Worm (Caenorhabditis elegans) whole organism, late embryonic: ENCODE measurements around the gene Y51B9A.6.

Experiments
- K02D7.2 ChIP-seq: sonication (generic microtip); optimal IDR thresholded peaks from 2 replicates; lab custom pipeline; 2017; ENCODE audit warnings: mild to moderate bottlenecking, missing genetic modification characterization, missing compliant biosample characterization
- K09A11.1 ChIP-seq: sonication (generic microtip); optimal IDR thresholded peaks from 2 replicates; lab custom pipeline; 2017; ENCODE audit warnings: antibody characterized with exemption, mild to moderate bottlenecking, missing genetic modification characterization, missing compliant biosample characterization; ENCODE audit not compliant: insufficient read depth
- ahr-1 ChIP-seq: sonication (generic microtip); optimal IDR thresholded peaks from 2 replicates; lab custom pipeline; 2016; ENCODE audit warnings: missing genetic modification characterization, missing compliant biosample characterization
- ama-1 ChIP-seq: fragments of 150-350 bp; optimal IDR thresholded peaks from 2 replicates; lab custom pipeline; 2014
- ceh-14 ChIP-seq: sonication (generic microtip); optimal IDR thresholded peaks from 2 replicates; lab custom pipeline; 2016; ENCODE audit warnings: missing genotype, missing genetic modification characterization, missing compliant biosample characterization
- ceh-18 ChIP-seq: sonication (generic microtip); optimal IDR thresholded peaks from 2 replicates; lab custom pipeline; 2016; ENCODE audit warnings: missing genetic modification characterization, missing compliant biosample characterization
- ceh-2 ChIP-seq: sonication (generic microtip); optimal IDR thresholded peaks from 2 replicates; lab custom pipeline; 2016; ENCODE audit warnings: missing genotype, missing genetic modification characterization, missing compliant biosample characterization
- ceh-22 ChIP-seq: sonication (generic microtip); optimal IDR thresholded peaks from 2 replicates; lab custom pipeline; 2017; ENCODE audit warnings: missing biosample characterization, missing genetic modification characterization
- ceh-30 ChIP-seq: fragments of 150-350 bp; optimal IDR thresholded peaks from 2 replicates; lab custom pipeline; 2014; ENCODE audit warnings: missing biosample characterization, missing genetic modification characterization
- ceh-31 ChIP-seq: sonication (generic microtip); optimal IDR thresholded peaks from 2 replicates; lab custom pipeline; 2016; ENCODE audit warnings: missing genetic modification characterization, missing compliant biosample characterization
- ceh-48 ChIP-seq: sonication (generic microtip); optimal IDR thresholded peaks from 2 replicates; lab custom pipeline; 2016; ENCODE audit warnings: missing genetic modification characterization, inconsistent platforms, missing compliant biosample characterization
- ceh-9 ChIP-seq: sonication (generic microtip); optimal IDR thresholded peaks from 2 replicates; lab custom pipeline; 2016; ENCODE audit warnings: mild to moderate bottlenecking, missing genetic modification characterization, inconsistent platforms, missing compliant biosample characterization
- che-1 ChIP-seq: sonication (generic microtip); optimal IDR thresholded peaks from 2 replicates; lab custom pipeline; 2016; ENCODE audit warnings: mild to moderate bottlenecking, missing genetic modification characterization, missing compliant biosample characterization
- dve-1 ChIP-seq: sonication (generic microtip); optimal IDR thresholded peaks from 2 replicates; lab custom pipeline; 2017; ENCODE audit warnings: antibody characterized with exemption, mild to moderate bottlenecking, missing genetic modification characterization, missing compliant biosample characterization
- elt-4 ChIP-seq: sonication (generic microtip); optimal IDR thresholded peaks from 2 replicates; lab custom pipeline; 2016; ENCODE audit warnings: missing genetic modification characterization, missing compliant biosample characterization
- eyg-1 ChIP-seq: sonication (generic microtip); optimal IDR thresholded peaks from 2 replicates; lab custom pipeline; 2016; ENCODE audit warnings: missing genotype, missing genetic modification characterization, missing compliant biosample characterization
- fax-1 ChIP-seq: sonication (generic microtip); optimal IDR thresholded peaks from 2 replicates; lab custom pipeline; 2016; ENCODE audit warnings: missing genotype, missing genetic modification characterization, missing compliant biosample characterization
- hlh-6 ChIP-seq: sonication (generic microtip); optimal IDR thresholded peaks from 2 replicates; lab custom pipeline; 2016; ENCODE audit warnings: missing genotype, missing genetic modification characterization, missing compliant biosample characterization
- lim-6 ChIP-seq: sonication (generic microtip); optimal IDR thresholded peaks from 2 replicates; lab custom pipeline; 2016; ENCODE audit warnings: missing genetic modification characterization, missing compliant biosample characterization
- npax-4 ChIP-seq: sonication (generic microtip); optimal IDR thresholded peaks from 2 replicates; lab custom pipeline; 2016; ENCODE audit warnings: missing genetic modification characterization, missing compliant biosample characterization
- odd-2 ChIP-seq: sonication (generic microtip); optimal IDR thresholded peaks from 2 replicates; lab custom pipeline; 2017; ENCODE audit warnings: antibody characterized with exemption, mild to moderate bottlenecking, missing genetic modification characterization, missing compliant biosample characterization
- pha-2 ChIP-seq: sonication (generic microtip); optimal IDR thresholded peaks from 2 replicates; lab custom pipeline; 2017; ENCODE audit warnings: mild to moderate bottlenecking, missing genetic modification characterization, missing compliant biosample characterization
- pha-4 ChIP-seq: fragments of 150-350 bp; optimal IDR thresholded peaks from 2 replicates; lab custom pipeline; 2018; ENCODE audit warnings: missing biosample characterization, missing genetic modification reagents, missing genetic modification characterization
- pqm-1 ChIP-seq: sonication (generic microtip); optimal IDR thresholded peaks from 2 replicates; lab custom pipeline; 2016; ENCODE audit warnings: missing genetic modification characterization, missing compliant biosample characterization
- rnt-1 ChIP-seq: sonication (generic microtip); optimal IDR thresholded peaks from 2 replicates; lab custom pipeline; 2016; ENCODE audit warnings: missing genetic modification characterization, missing compliant biosample characterization
- sdc-2 ChIP-seq: sonication (generic microtip); optimal IDR thresholded peaks from 2 replicates; lab custom pipeline; 2016; ENCODE audit warnings: missing genotype, missing genetic modification characterization, missing compliant biosample characterization
- sox-2 ChIP-seq: fragments of 200-800 bp; sonication (Bioruptor generic); IDR thresholded peaks from 2 replicates; pipeline ENCODE4 v1.3.6; 2022; ENCODE audit warnings: missing genetic modification reagents, missing genetic modification characterization, missing compliant biosample characterization
- tbx-7 ChIP-seq: sonication (generic microtip); optimal IDR thresholded peaks from 2 replicates; lab custom pipeline; 2016; ENCODE audit warnings: missing genotype, missing genetic modification characterization, missing compliant biosample characterization
- unc-3 ChIP-seq, 2 experiments: fragments of 200-800 bp in 1 of 2; sonication (Bioruptor generic) in 1 of 2; sonication (generic microtip) in 1 of 2; conservative IDR thresholded peaks in 1 of 2; optimal IDR thresholded peaks in 1 of 2; 2 replicates each; pipeline versions ENCODE4 v1.3.6 to Lab custom; 2016 to 2022; ENCODE audit warnings: missing compliant biosample characterization in 2 of 2, missing genetic modification characterization in 2 of 2, missing genetic modification reagents in 1 of 2
- unc-42 ChIP-seq: sonication (generic microtip); optimal IDR thresholded peaks from 2 replicates; lab custom pipeline; 2016; ENCODE audit warnings: missing genotype, missing genetic modification characterization, missing compliant biosample characterization
- unc-86 ChIP-seq: sonication (generic microtip); optimal IDR thresholded peaks from 2 replicates; lab custom pipeline; 2016; ENCODE audit warnings: missing genetic modification characterization, missing compliant biosample characterization
- ztf-16 ChIP-seq: sonication (generic microtip); optimal IDR thresholded peaks from 2 replicates; lab custom pipeline; 2017; ENCODE audit warnings: missing genetic modification characterization, missing compliant biosample characterization

Y51B9A.6 gene

DNA sequence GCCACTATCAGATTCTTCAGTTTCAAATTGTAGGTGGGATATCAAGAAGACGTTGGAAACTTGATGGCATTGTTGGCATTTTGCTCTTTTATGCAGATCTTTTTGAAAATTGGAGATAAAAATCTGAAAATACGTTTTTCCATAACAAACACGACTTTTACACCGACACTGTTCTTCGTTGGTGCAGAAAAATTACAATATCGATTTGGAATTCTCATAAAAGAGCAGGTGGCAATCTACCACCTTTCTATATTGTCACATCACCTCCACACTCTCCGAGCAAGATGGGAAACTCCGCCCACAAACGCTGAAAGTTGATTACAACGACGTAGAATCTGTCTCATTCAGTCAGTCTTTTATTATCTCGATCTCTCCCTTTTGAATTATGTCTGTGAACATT, 4.5 kb upstream of the Y51B9A.6 start, which contains the start of gene arrd-2:
Gene arrd-2 (plus strand): TSS at position 301 of the 400 bp plus-strand sequence.
- TF ChIP-seq eyg-1 (tag; lab: Kevin White, UChicago): no peak
- TF ChIP-seq, all 69 proteins: peak for 0

DNA sequence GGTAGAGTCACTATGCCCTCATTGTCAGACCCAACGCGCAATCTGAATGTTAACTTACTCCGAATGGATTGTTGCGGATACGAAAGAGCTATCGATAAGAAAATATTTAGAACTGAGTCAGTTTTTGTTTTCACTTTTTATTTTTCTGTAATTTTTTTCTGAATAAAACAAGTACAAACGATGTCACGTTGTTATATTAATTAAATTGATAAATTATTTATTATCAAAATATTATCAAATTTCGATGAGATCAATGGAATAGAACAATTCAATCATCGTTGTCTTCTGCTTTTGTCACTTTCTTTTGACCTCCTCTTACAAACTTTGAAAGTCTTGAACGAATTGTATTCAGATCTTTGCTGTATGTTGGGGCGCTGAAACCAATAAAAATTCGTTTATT, 4.0 kb upstream of the Y51B9A.6 start, which contains the start of gene mpz-6:
Gene mpz-6 (minus strand): TSS at position 101 of the 400 bp plus-strand sequence.
- no peak for TF ChIP-seq hlh-6 (tag; lab: Kevin White, UChicago)
- TF ChIP-seq ceh-18 (tag; lab: Kevin White, UChicago): no peak
- no peak for TF ChIP-seq dve-1
- no peak for TF ChIP-seq ztf-16 (tag; lab: Kevin White, UChicago)
- no peak for TF ChIP-seq unc-42 (tag; lab: Kevin White, UChicago)
- TF ChIP-seq unc-86 (tag; lab: Kevin White, UChicago): no peak
- TF ChIP-seq unc-3 (GFP tag; conservative IDR thresholded peaks at IDR 0.05; lab: Robert Waterston, UW): no peak
- no peak for TF ChIP-seq unc-3 (tag; optimal IDR thresholded peaks at IDR 0.05; lab: Kevin White, UChicago)

DNA sequence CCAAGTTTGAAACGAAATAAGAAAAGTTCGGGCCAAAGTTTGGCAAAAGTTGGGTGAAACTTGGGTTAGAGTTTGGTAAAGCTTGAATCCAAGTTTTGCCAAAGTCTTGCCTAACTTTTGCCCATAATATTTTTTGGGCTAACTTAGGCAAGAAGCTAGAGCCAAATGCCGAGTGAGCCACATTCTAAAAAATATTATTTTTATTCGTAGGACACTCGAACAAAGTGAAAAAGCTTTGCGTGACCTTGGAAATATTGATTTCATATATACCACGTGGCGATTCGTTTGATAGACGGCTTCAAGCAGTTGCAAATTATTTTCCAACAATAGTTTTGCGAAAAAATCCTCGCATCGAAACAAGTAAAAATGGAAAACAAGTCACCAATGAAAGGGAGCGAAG, 859 bp upstream of the Y51B9A.6 start, which contains the start of gene Y51B9A.5:
Gene Y51B9A.5 (plus strand): TSS at position 301 of the 400 bp plus-strand sequence.
- TF ChIP-seq K02D7.2 (no peak), sdc-2 (tag; lab: Kevin White, UChicago) (no peak), ama-1 (lab: Kevin White, UChicago) (no peak), K09A11.1 (tag; lab: Kevin White, UChicago) (no peak), lim-6 (tag; lab: Kevin White, UChicago) (no peak), tbx-7 (tag; lab: Kevin White, UChicago) (no peak), ceh-30 (tag; lab: Kevin White, UChicago) (no peak), pqm-1 (tag; lab: Kevin White, UChicago) (no peak), ztf-16 (tag; lab: Kevin White, UChicago) (no peak), ceh-48 (no peak), dve-1 (no peak), che-1 (tag; lab: Kevin White, UChicago) (no peak), pha-4 (tag; lab: Kevin White, UChicago) (no peak)

DNA sequence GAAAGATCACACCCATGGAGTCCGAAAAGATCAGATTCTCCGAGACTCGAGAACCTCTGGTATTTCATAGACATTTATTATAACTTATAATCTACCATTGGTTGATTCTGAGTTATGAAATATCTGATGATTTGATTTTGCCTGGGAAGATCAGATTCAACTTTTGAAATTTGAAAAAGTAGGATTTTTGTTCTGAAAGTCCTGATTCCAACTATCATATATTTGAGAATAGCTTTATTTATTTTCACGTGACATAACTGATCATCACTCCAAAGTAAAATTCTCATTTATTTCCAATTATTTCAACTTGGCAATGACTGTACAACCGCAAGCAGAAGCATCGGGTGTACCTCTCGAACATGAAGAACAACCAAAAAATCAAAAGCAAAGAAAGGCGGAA, 3.2 kb downstream of the Y51B9A.6 start, which contains the start of gene Y51B9A.7:
Gene Y51B9A.7 (plus strand): TSS at position 301 of the 400 bp plus-strand sequence.
- no peak for TF ChIP-seq npax-4 (tag; lab: Kevin White, UChicago)
- no peak for TF ChIP-seq pha-2 (tag; lab: Kevin White, UChicago)
- TF ChIP-seq sox-2 (GFP tag; lab: Robert Waterston, UW): no peak

DNA sequence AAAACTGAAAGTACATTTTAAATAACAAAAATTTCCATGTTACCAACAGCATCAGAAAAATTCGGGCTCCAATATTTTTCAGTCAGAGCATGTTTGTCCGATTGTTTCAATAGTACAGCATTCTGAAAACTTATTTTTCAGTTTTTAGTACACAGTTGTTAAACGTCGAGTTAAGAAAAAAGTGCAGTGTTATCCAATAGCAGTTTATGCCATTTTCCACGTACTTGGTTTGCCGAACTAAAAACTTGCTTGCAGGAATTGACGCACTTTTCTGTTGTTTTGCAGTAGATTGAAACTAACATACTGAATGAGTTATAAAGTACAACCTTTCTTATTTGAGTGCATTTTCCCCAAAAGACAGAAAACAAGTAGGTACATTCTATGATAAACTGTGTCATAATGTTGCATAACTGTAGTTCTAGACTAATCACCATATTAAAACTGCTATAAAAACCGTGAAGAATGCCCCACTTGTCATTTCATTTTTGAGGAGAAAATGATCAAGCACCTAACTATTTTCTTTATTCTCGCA, 4.6 kb downstream of the Y51B9A.6 start, which contains the start of the genes Y51B9A.14 and Y51B9A.8:
Gene Y51B9A.14 (minus strand): TSS at position 101 of the 532 bp plus-strand sequence.
Gene Y51B9A.8 (plus strand): TSS at position 482 of the 532 bp plus-strand sequence.
- TF ChIP-seq ceh-9 (no peak), ceh-31 (tag; lab: Kevin White, UChicago) (no peak)
- TF ChIP-seq, all 69 proteins: peak for 0

DNA sequence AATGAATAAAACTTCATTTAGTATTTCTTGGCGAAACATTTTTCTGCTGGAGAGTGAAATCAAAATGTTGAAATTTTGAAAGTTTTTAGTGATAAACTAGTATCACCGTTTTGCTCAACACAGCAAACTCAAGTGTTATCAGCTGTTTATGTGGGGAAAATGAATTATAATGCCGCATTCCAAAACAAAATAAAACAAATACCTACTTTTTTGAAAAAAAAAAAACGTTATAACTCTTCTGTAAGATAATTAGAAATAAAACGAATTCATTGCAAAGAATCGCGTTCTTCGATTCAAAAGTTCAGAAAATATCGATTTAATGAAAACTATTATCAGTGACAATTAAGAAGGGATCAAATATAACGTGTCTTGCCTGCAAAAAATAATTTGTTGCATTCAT, 5.5 kb downstream of the Y51B9A.6 start, which contains the start of gene Y51B9A.9:
Gene Y51B9A.9 (minus strand): TSS at position 101 of the 400 bp plus-strand sequence.
- TF ChIP-seq ceh-14 (no peak), odd-2 (tag; lab: Kevin White, UChicago) (no peak), fax-1 (tag; lab: Kevin White, UChicago) (no peak), rnt-1 (tag; lab: Kevin White, UChicago) (no peak), ceh-22 (no peak), ceh-2 (tag; lab: Kevin White, UChicago) (no peak), ahr-1 (no peak), ceh-30 (tag; lab: Kevin White, UChicago) (no peak), elt-4 (tag; lab: Kevin White, UChicago) (no peak)
